Worm (Caenorhabditis elegans) whole organism, L4 larva: ENCODE data around the gene F19G12.8.

ENCODE experiments used
- F37D6.2 ChIP-seq: sonication (generic microtip); optimal IDR thresholded peaks from 2 replicates; lab custom pipeline; 2016; ENCODE audit warnings: mild to moderate bottlenecking, missing genetic modification characterization, missing compliant biosample characterization
- R02D3.7 ChIP-seq: fragments of 150-350 bp; sonication (generic microtip); optimal IDR thresholded peaks from 3 replicates; lab custom pipeline; 2014; ENCODE audit warnings: missing biosample characterization, missing genetic modification characterization
- Y105C5A.15 ChIP-seq: fragments of 200-800 bp; sonication (Bioruptor generic); IDR thresholded peaks from 2 replicates; pipeline ENCODE4 v1.3.6; 2022; ENCODE audit warnings: missing genetic modification characterization, missing compliant biosample characterization
- Y48G9A.11 ChIP-seq: fragments of 200-800 bp; sonication (Bioruptor generic); IDR thresholded peaks from 2 replicates; pipeline ENCODE4 v1.3.6; 2022; ENCODE audit warnings: missing genetic modification reagents, missing genetic modification characterization, missing compliant biosample characterization
- Y75B8A.6 ChIP-seq: fragments of 200-800 bp; sonication (Bioruptor generic); IDR thresholded peaks from 2 replicates; pipeline ENCODE4 v1.3.6; 2022; ENCODE audit warnings: missing genetic modification reagents, missing genetic modification characterization, missing compliant biosample characterization
- ZK337.2 ChIP-seq: fragments of 200-800 bp; sonication (Bioruptor generic); IDR thresholded peaks from 2 replicates; pipeline ENCODE4 v1.3.6; 2022; ENCODE audit warnings: missing genetic modification reagents, missing genetic modification characterization, missing compliant biosample characterization
- aha-1 ChIP-seq: fragments of 150-350 bp; peaks from one replicate; lab custom pipeline; 2014; ENCODE audit warnings: missing biosample characterization, missing genetic modification characterization
- arid-1 ChIP-seq: fragments of 200-800 bp; sonication (Bioruptor generic); conservative IDR thresholded peaks from 2 replicates; pipeline ENCODE4 v1.3.6; 2022; ENCODE audit warnings: missing genetic modification reagents, missing genetic modification characterization, missing compliant biosample characterization
- attf-4 ChIP-seq: sonication (generic microtip); optimal IDR thresholded peaks from 3 replicates; lab custom pipeline; 2017; ENCODE audit warnings: missing biosample characterization, missing genetic modification characterization
- ceh-28 ChIP-seq: fragments of 150-350 bp; optimal IDR thresholded peaks from 2 replicates; lab custom pipeline; 2014; ENCODE audit warnings: missing biosample characterization, missing genetic modification reagents, missing genetic modification characterization
- ceh-82 ChIP-seq: sonication (generic microtip); optimal IDR thresholded peaks from 2 replicates; lab custom pipeline; 2017; ENCODE audit warnings: missing biosample characterization, missing genetic modification characterization
- ctbp-1 ChIP-seq: fragments of 200-800 bp; sonication (Bioruptor generic); IDR thresholded peaks from 2 replicates; pipeline ENCODE4 v1.3.6; 2022; ENCODE audit warnings: missing genetic modification reagents, missing genetic modification characterization, missing compliant biosample characterization
- daf-12 ChIP-seq: fragments of 150-350 bp; optimal IDR thresholded peaks from 2 replicates; lab custom pipeline; 2014; ENCODE audit warnings: missing biosample characterization, missing genetic modification reagents, missing genetic modification characterization
- daf-16 ChIP-seq, 3 experiments: sonication (generic microtip); optimal IDR thresholded peaks; 2 replicates each; lab custom pipeline; 2016 to 2017; ENCODE audit warnings: missing genetic modification characterization in 3 of 3, missing genetic modification reagents in 3 of 3, mild to moderate bottlenecking in 2 of 3, missing compliant biosample characterization in 2 of 3, missing biosample characterization in 1 of 3, moderate library complexity in 1 of 3
- daf-19 ChIP-seq: fragments of 200-800 bp; sonication (Bioruptor generic); conservative IDR thresholded peaks from 2 replicates; pipeline ENCODE4 v1.3.6; 2022; ENCODE audit warnings: missing genetic modification characterization, missing compliant biosample characterization
- daf-8 ChIP-seq: fragments of 200-800 bp; sonication (Bioruptor generic); IDR thresholded peaks from 2 replicates; pipeline ENCODE4 v1.3.6; 2022; ENCODE audit warnings: missing genetic modification characterization, missing compliant biosample characterization
- dmd-6 ChIP-seq: fragments of 200-800 bp; sonication (Bioruptor generic); IDR thresholded peaks from 2 replicates; pipeline ENCODE4 v1.3.6; 2022; ENCODE audit warnings: missing genetic modification reagents, missing genetic modification characterization, missing compliant biosample characterization
- dmd-9 ChIP-seq: fragments of 200-800 bp; sonication (Bioruptor generic); IDR thresholded peaks from 2 replicates; pipeline ENCODE4 v1.3.6; 2022; ENCODE audit warnings: missing genetic modification reagents, missing genetic modification characterization, missing compliant biosample characterization
- dpl-1 ChIP-seq: fragments of 150-350 bp; optimal IDR thresholded peaks from 2 replicates; lab custom pipeline; 2014; ENCODE audit warnings: missing biosample characterization, missing genetic modification reagents, missing genetic modification characterization
- duxl-1 ChIP-seq: sonication (generic microtip); optimal IDR thresholded peaks from 2 replicates; lab custom pipeline; 2016; ENCODE audit warnings: mild to moderate bottlenecking, missing genetic modification characterization, moderate library complexity, missing compliant biosample characterization; ENCODE audit not compliant: poor library complexity
- gei-8 ChIP-seq: fragments of 200-800 bp; sonication (Bioruptor generic); optimal IDR thresholded peaks from 2 replicates; lab custom pipeline; 2018; ENCODE audit warnings: mild to moderate bottlenecking, missing genetic modification characterization, missing compliant biosample characterization
- hif-1 ChIP-seq, 2 experiments: sonication (generic microtip); optimal IDR thresholded peaks; 2 replicates each; lab custom pipeline; 2016 to 2017; ENCODE audit warnings: missing compliant biosample characterization in 2 of 2, missing genetic modification characterization in 2 of 2, missing genetic modification reagents in 2 of 2, missing genotype in 2 of 2, mild to moderate bottlenecking in 1 of 2
- jun-1 ChIP-seq: fragments of 150-350 bp; optimal IDR thresholded peaks from 2 replicates; lab custom pipeline; 2014; ENCODE audit warnings: missing biosample characterization, missing genetic modification reagents, missing genetic modification characterization
- lin-15B ChIP-seq: fragments of 150-350 bp; sonication (generic microtip); optimal IDR thresholded peaks from 3 replicates; lab custom pipeline; 2014; ENCODE audit warnings: missing biosample characterization, missing genetic modification characterization
- lin-29 ChIP-seq: fragments of 200-800 bp; sonication (Bioruptor generic); IDR thresholded peaks from 2 replicates; pipeline ENCODE4 v1.3.6; 2022; ENCODE audit warnings: missing genetic modification reagents, missing genetic modification characterization, missing compliant biosample characterization
- lir-3 ChIP-seq: sonication (generic microtip); optimal IDR thresholded peaks from 2 replicates; lab custom pipeline; 2016; ENCODE audit warnings: mild to moderate bottlenecking, missing genetic modification characterization, missing compliant biosample characterization
- lsy-2 ChIP-seq, 2 experiments: fragments of 150-350 bp in 1 of 2; sonication (generic microtip) in 1 of 2; optimal IDR thresholded peaks; 2 replicates each; lab custom pipeline; 2014 to 2017; ENCODE audit warnings: missing biosample characterization in 2 of 2, missing genetic modification characterization in 2 of 2
- madf-5 ChIP-seq, 2 experiments: fragments of 200-800 bp; sonication (Bioruptor generic); IDR thresholded peaks; 2 replicates each; pipeline ENCODE4 v1.3.6; 2022; ENCODE audit warnings: missing compliant biosample characterization in 2 of 2, missing genetic modification characterization in 2 of 2
- mdl-1 ChIP-seq, 2 experiments: fragments of 150-350 bp in 1 of 2; sonication (generic microtip) in 1 of 2; optimal IDR thresholded peaks; 2 replicates each; lab custom pipeline; 2014 to 2017; ENCODE audit warnings: missing biosample characterization in 2 of 2, missing genetic modification characterization in 2 of 2
- mep-1 ChIP-seq: fragments of 150-350 bp; sonication (generic microtip); optimal IDR thresholded peaks from 3 replicates; lab custom pipeline; 2014; ENCODE audit warnings: missing biosample characterization, missing genetic modification characterization
- mxl-2 ChIP-seq: fragments of 200-800 bp; sonication (Bioruptor generic); conservative IDR thresholded peaks from 2 replicates; pipeline ENCODE4 v1.3.6; 2022; ENCODE audit warnings: missing genetic modification reagents, missing genetic modification characterization, missing compliant biosample characterization
- nhr-102 ChIP-seq: sonication (generic microtip); optimal IDR thresholded peaks from 2 replicates; lab custom pipeline; 2016; ENCODE audit warnings: mild to moderate bottlenecking, missing genetic modification characterization, moderate library complexity, missing compliant biosample characterization
- nhr-237 ChIP-seq: sonication (generic microtip); optimal IDR thresholded peaks from 2 replicates; lab custom pipeline; 2017; ENCODE audit warnings: missing biosample characterization, missing genetic modification characterization
- nhr-41 ChIP-seq: fragments of 200-800 bp; sonication (Bioruptor generic); IDR thresholded peaks from 2 replicates; pipeline ENCODE4 v1.3.6; 2022; ENCODE audit warnings: missing genetic modification reagents, missing genetic modification characterization, missing compliant biosample characterization
- nhr-42 ChIP-seq: fragments of 200-800 bp; sonication (Bioruptor generic); IDR thresholded peaks from 2 replicates; pipeline ENCODE4 v1.3.6; 2022; ENCODE audit warnings: missing genetic modification characterization, missing compliant biosample characterization
- nhr-48 ChIP-seq: sonication (generic microtip); optimal IDR thresholded peaks from 2 replicates; lab custom pipeline; 2016; ENCODE audit warnings: mild to moderate bottlenecking, missing genetic modification characterization, missing compliant biosample characterization
- php-3 ChIP-seq: fragments of 200-800 bp; sonication (Bioruptor generic); IDR thresholded peaks from 2 replicates; pipeline ENCODE4 v1.3.6; 2022; ENCODE audit warnings: missing genetic modification reagents, missing genetic modification characterization, missing compliant biosample characterization
- pqm-1 ChIP-seq: sonication (generic microtip); optimal IDR thresholded peaks from 2 replicates; lab custom pipeline; 2017; ENCODE audit warnings: missing biosample characterization, missing genetic modification characterization
- saeg-2 ChIP-seq: fragments of 200-800 bp; sonication (Bioruptor generic); IDR thresholded peaks from 2 replicates; pipeline ENCODE4 v1.3.6; 2022; ENCODE audit warnings: missing genetic modification reagents, missing genetic modification characterization, missing compliant biosample characterization
- sdz-12 ChIP-seq: fragments of 200-800 bp; sonication (Bioruptor generic); optimal IDR thresholded peaks from 2 replicates; lab custom pipeline; 2018; ENCODE audit warnings: mild to moderate bottlenecking, missing genetic modification characterization, missing compliant biosample characterization
- set-16 ChIP-seq: fragments of 200-800 bp; sonication (Bioruptor generic); IDR thresholded peaks from 2 replicates; pipeline ENCODE4 v1.3.6; 2022; ENCODE audit warnings: missing genetic modification reagents, missing genetic modification characterization, missing compliant biosample characterization
- snpc-1.2 ChIP-seq: fragments of 200-800 bp; sonication (Bioruptor generic); IDR thresholded peaks from 2 replicates; pipeline ENCODE4 v1.3.6; 2022; ENCODE audit warnings: missing genetic modification reagents, missing genetic modification characterization, missing compliant biosample characterization
- snpc-4 ChIP-seq: fragments of 150-350 bp; optimal IDR thresholded peaks from 2 replicates; lab custom pipeline; 2014; ENCODE audit warnings: missing biosample characterization, missing genetic modification characterization
- zag-1 ChIP-seq: fragments of 150-350 bp; optimal IDR thresholded peaks from 2 replicates; lab custom pipeline; 2014; ENCODE audit warnings: missing biosample characterization, missing genetic modification characterization
- zfp-2 ChIP-seq: sonication (generic microtip); optimal IDR thresholded peaks from 2 replicates; lab custom pipeline; 2016; ENCODE audit warnings: mild to moderate bottlenecking, missing genetic modification characterization, missing compliant biosample characterization
- zfp-3 ChIP-seq: fragments of 200-800 bp; sonication (Bioruptor generic); conservative IDR thresholded peaks from 2 replicates; pipeline ENCODE4 v1.3.6; 2022; ENCODE audit warnings: missing genetic modification reagents, missing genetic modification characterization, missing compliant biosample characterization
- zip-2 ChIP-seq: fragments of 150-350 bp; optimal IDR thresholded peaks from 2 replicates; lab custom pipeline; 2014; ENCODE audit warnings: missing biosample characterization, missing genetic modification characterization

Gene F19G12.8

ce11 chrX:1445696-1446095 is 28.6 kb downstream of the F19G12.8 start (continued):
- TF ChIP-seq nhr-42 (GFP tag; lab: Robert Waterston, UW) (peak; percentile 39; the same call in 1 of the 2 replicates), zip-2 (tag; lab: Kevin White, UChicago) (peak; percentile 19), F37D6.2 (tag; lab: Kevin White, UChicago) (no peak), dpl-1 (no peak), hif-1 (tag; optimal IDR thresholded peaks at IDR 0.05; lab: Kevin White, UChicago) (no peak), aha-1 (tag; lab: Kevin White, UChicago) (peak; percentile 45), Y105C5A.15 (GFP tag; lab: Robert Waterston, UW) (no peak), attf-4 (tag; lab: Kevin White, UChicago) (no peak), Y75B8A.6 (GFP tag; lab: Robert Waterston, UW) (0 out of 2 replicates have a peak, but pooled peaks have one; percentile 31), mep-1 (tag; lab: Kevin White, UChicago) (peak; percentile 62), lin-29 (GFP tag; lab: Robert Waterston, UW) (no peak), Y48G9A.11 (GFP tag; lab: Robert Waterston, UW) (no peak), php-3 (0 out of 2 replicates have a peak, but pooled peaks have one; percentile 9), lsy-2 (tag; optimal IDR thresholded peaks at IDR 0.05; lab: Kevin White, UChicago) (peak in 1 of 2 experiments; percentile 22), daf-16 (GFP tag; optimal IDR thresholded peaks at IDR 0.05; lab: Kevin White, UChicago) (no peak), daf-16 (tag; optimal IDR thresholded peaks at IDR 0.05; lab: Kevin White, UChicago) (peak; percentile 3), snpc-4 (no peak), zag-1 (no peak), ceh-82 (tag; lab: Kevin White, UChicago) (no peak), mxl-2 (GFP tag; lab: Robert Waterston, UW) (no peak), jun-1 (tag; lab: Kevin White, UChicago) (peak; percentile 36), arid-1 (GFP tag; lab: Robert Waterston, UW) (0 out of 2 replicates have a peak, but pooled peaks have one; percentile 22), duxl-1 (tag; lab: Kevin White, UChicago) (peak; percentile 64)
- TF ChIP-seq, all 104 proteins: peak for 19

- TF ChIP-seq nhr-41 = peak; percentile 83
- TF ChIP-seq nhr-102 = peak; percentile 86
- TF ChIP-seq daf-8 (GFP tag; lab: Robert Waterston, UW) = no peak
- peak; percentile 72 for TF ChIP-seq ceh-28
- peak; percentile 52 to 95 for TF ChIP-seq hif-1 (tag; optimal IDR thresholded peaks at IDR 0.05; lab: Kevin White, UChicago)
- TF ChIP-seq R02D3.7 (tag; lab: Kevin White, UChicago) = no peak
- no peak for TF ChIP-seq nhr-237 (tag; lab: Kevin White, UChicago)
- peak; percentile 39 for TF ChIP-seq gei-8 (GFP tag; lab: Kevin White, UChicago)
- peak; percentile 91 for TF ChIP-seq dmd-6
- TF ChIP-seq madf-5 (GFP tag; IDR thresholded peaks at IDR 0.05; lab: Robert Waterston, UW) = no peak
- TF ChIP-seq mdl-1 (tag; optimal IDR thresholded peaks at IDR 0.05; lab: Kevin White, UChicago) = peak; percentile 95 to 97
- TF ChIP-seq aha-1 (tag; lab: Kevin White, UChicago) = peak; percentile 100
- peak; percentile 77 for TF ChIP-seq dmd-9
- peak; percentile 74; the same call in 1 of the 2 replicates for TF ChIP-seq saeg-2 (GFP tag; lab: Robert Waterston, UW)
- no peak for TF ChIP-seq snpc-4
- TF ChIP-seq arid-1 (GFP tag; lab: Robert Waterston, UW) = peak; percentile 89
- no peak for TF ChIP-seq daf-12 (tag; lab: Kevin White, UChicago)
- TF ChIP-seq lin-15B (tag; lab: Kevin White, UChicago) = no peak
- TF ChIP-seq jun-1 (tag; lab: Kevin White, UChicago) = peak; percentile 89
- TF ChIP-seq daf-16 (GFP tag; optimal IDR thresholded peaks at IDR 0.05; lab: Kevin White, UChicago) = peak; percentile 62 to 79
- peak; percentile 88 for TF ChIP-seq daf-16 (tag; optimal IDR thresholded peaks at IDR 0.05; lab: Kevin White, UChicago)
- TF ChIP-seq ctbp-1 = peak; percentile 95
- TF ChIP-seq sdz-12 = no peak
- no peak for TF ChIP-seq pqm-1 (tag; lab: Kevin White, UChicago)
- peak; percentile 85 for TF ChIP-seq nhr-48
- peak; percentile 65 for TF ChIP-seq zfp-2
- TF ChIP-seq php-3 = 0 out of 2 replicates have a peak, but pooled peaks have one; percentile 44
- no peak for TF ChIP-seq snpc-1.2 (GFP tag; lab: Robert Waterston, UW)
- TF ChIP-seq set-16 (GFP tag; lab: Robert Waterston, UW) = peak; percentile 91
- TF ChIP-seq zfp-3 (GFP tag; lab: Robert Waterston, UW) = peak; percentile 71; the same call in 1 of the 2 replicates
- 0 out of 2 replicates have a peak, but pooled peaks have one; percentile 60 for TF ChIP-seq daf-19
- TF ChIP-seq lir-3 (tag; lab: Kevin White, UChicago) = peak; percentile 45
- no peak for TF ChIP-seq Y48G9A.11 (GFP tag; lab: Robert Waterston, UW)
- TF ChIP-seq ZK337.2 (GFP tag; lab: Robert Waterston, UW) = 0 out of 2 replicates have a peak, but pooled peaks have one; percentile 47
Measured at ce11 chrX:1446593-1447141, 29.5 kb downstream of the F19G12.8 start, which contains the start of gene zfp-3. TSS of gene zfp-3 (minus strand) at chrX:1446643.
